Fruit fly (Drosophila melanogaster) whole organism, embryonic: ENCODE data around the gene Rbp.

Experiments used
- Atf6 ChIP-seq: fragments of 200-800 bp; sonication (Bioruptor generic); IDR thresholded peaks from 2 replicates; pipeline ENCODE4 v1.3.6; 2022; ENCODE audit warnings: missing biosample characterization, missing genetic modification characterization
- CG10267 ChIP-seq: fragments of 200-800 bp; sonication (Bioruptor generic); optimal IDR thresholded peaks from 2 replicates; lab custom pipeline; 2018; ENCODE audit warnings: missing biosample characterization, mild to moderate bottlenecking, missing genetic modification characterization, moderate library complexity
- CG10366 ChIP-seq: fragments of 200-800 bp; sonication (Bioruptor generic); IDR thresholded peaks from 2 replicates; pipeline ENCODE4 v1.3.6; 2022; ENCODE audit warnings: missing biosample characterization, missing genetic modification characterization
- CG10543 ChIP-seq: fragments of 200-800 bp; sonication (Bioruptor generic); optimal IDR thresholded peaks from 3 replicates; lab custom pipeline; 2017; ENCODE audit warnings: missing biosample characterization, mild to moderate bottlenecking, missing genetic modification characterization, moderate library complexity
- CG11247 ChIP-seq: fragments of 200-800 bp; sonication (Bioruptor generic); IDR thresholded peaks from 2 replicates; pipeline ENCODE4 v1.3.6; 2022; ENCODE audit warnings: missing biosample characterization, missing genetic modification characterization
- CG11456 ChIP-seq: fragments of 200-800 bp; sonication (Bioruptor generic); IDR thresholded peaks from 3 replicates; pipeline ENCODE4 v1.3.6; 2022; ENCODE audit warnings: missing biosample characterization, missing genetic modification characterization
- CG12104 ChIP-seq: fragments of 200-800 bp; sonication (Bioruptor generic); optimal IDR thresholded peaks from 3 replicates; lab custom pipeline; 2016; ENCODE audit warnings: missing biosample characterization, missing genetic modification characterization
- CG12155 ChIP-seq: fragments of 200-800 bp; sonication (Bioruptor generic); optimal IDR thresholded peaks from 3 replicates; lab custom pipeline; 2016; ENCODE audit warnings: missing biosample characterization, missing genetic modification characterization
- CG12299 ChIP-seq: fragments of 200-800 bp; sonication (Bioruptor generic); optimal IDR thresholded peaks from 2 replicates; lab custom pipeline; 2018; ENCODE audit warnings: missing biosample characterization, mild to moderate bottlenecking, missing genetic modification characterization
- CG16813 ChIP-seq: fragments of 200-800 bp; sonication (Bioruptor generic); IDR thresholded peaks from 3 replicates; pipeline ENCODE4 v1.3.6; 2022; ENCODE audit warnings: missing biosample characterization, missing genetic modification characterization; ENCODE audit not compliant: partially characterized antibody
- CG17359 ChIP-seq: fragments of 200-800 bp; sonication (Bioruptor generic); optimal IDR thresholded peaks from 3 replicates; lab custom pipeline; 2018; ENCODE audit warnings: missing biosample characterization, mild to moderate bottlenecking, missing genetic modification characterization, moderate library complexity
- CG17912 ChIP-seq: fragments of 200-800 bp; sonication (Bioruptor generic); optimal IDR thresholded peaks from 2 replicates; lab custom pipeline; 2018; ENCODE audit warnings: missing biosample characterization, mild to moderate bottlenecking, missing genetic modification characterization
- CG2678 ChIP-seq: fragments of 200-800 bp; sonication (Bioruptor generic); optimal IDR thresholded peaks from 3 replicates; lab custom pipeline; 2019; ENCODE audit warnings: missing biosample characterization, mild to moderate bottlenecking, missing genetic modification characterization, moderate library complexity
- CG42726 ChIP-seq: fragments of 200-800 bp; sonication (Bioruptor generic); IDR thresholded peaks from 2 replicates; pipeline ENCODE4 v1.3.6; 2022; ENCODE audit warnings: missing biosample characterization, missing genetic modification characterization; ENCODE audit not compliant: partially characterized antibody
- CG4854 ChIP-seq: fragments of 200-800 bp; sonication (Bioruptor generic); optimal IDR thresholded peaks from 2 replicates; lab custom pipeline; 2016; ENCODE audit warnings: missing biosample characterization, missing genetic modification characterization, inconsistent platforms
- CG7556 ChIP-seq: fragments of 200-800 bp; sonication (Bioruptor generic); optimal IDR thresholded peaks from 2 replicates; lab custom pipeline; 2017; ENCODE audit warnings: missing biosample characterization, mild to moderate bottlenecking, missing genetic modification characterization
- CG7786 ChIP-seq: fragments of 200-800 bp; sonication (Bioruptor generic); optimal IDR thresholded peaks from 2 replicates; lab custom pipeline; 2016; ENCODE audit warnings: missing biosample characterization, missing genetic modification characterization
- CG7963 ChIP-seq: fragments of 200-800 bp; sonication (Bioruptor generic); IDR thresholded peaks from 3 replicates; pipeline ENCODE4 v1.3.6; 2022; ENCODE audit warnings: missing biosample characterization, missing genetic modification characterization; ENCODE audit not compliant: partially characterized antibody
- CG8388 ChIP-seq: fragments of 200-800 bp; sonication (Bioruptor generic); optimal IDR thresholded peaks from 2 replicates; lab custom pipeline; 2019; ENCODE audit warnings: missing biosample characterization, mild to moderate bottlenecking, missing genetic modification characterization, moderate library complexity
- CG8944 ChIP-seq: fragments of 200-800 bp; sonication (Bioruptor generic); optimal IDR thresholded peaks from 3 replicates; lab custom pipeline; 2016; ENCODE audit warnings: missing biosample characterization, missing genetic modification characterization
- CG9215 ChIP-seq: fragments of 200-800 bp; sonication (Bioruptor generic); IDR thresholded peaks from 2 replicates; pipeline ENCODE4 v1.3.6; 2022; ENCODE audit warnings: missing biosample characterization, missing genetic modification characterization
- CG9437 ChIP-seq: fragments of 200-800 bp; sonication (Bioruptor generic); optimal IDR thresholded peaks from 2 replicates; lab custom pipeline; 2018; ENCODE audit warnings: missing biosample characterization, mild to moderate bottlenecking, missing genetic modification characterization
- Ets65A ChIP-seq: fragments of 200-800 bp; sonication (Bioruptor generic); peaks from one replicate; lab custom pipeline; 2016; ENCODE audit warnings: missing biosample characterization, missing genetic modification characterization
- Ets97D ChIP-seq: fragments of 200-800 bp; sonication (Bioruptor generic); optimal IDR thresholded peaks from 3 replicates; lab custom pipeline; 2016; ENCODE audit warnings: missing biosample characterization, missing genetic modification characterization
- Fer2 ChIP-seq: fragments of 200-800 bp; sonication (Bioruptor generic); optimal IDR thresholded peaks from 2 replicates; lab custom pipeline; 2018; ENCODE audit warnings: missing biosample characterization, mild to moderate bottlenecking, missing genetic modification characterization, moderate library complexity
- Gsc ChIP-seq: fragments of 200-800 bp; sonication (Bioruptor generic); IDR thresholded peaks from 2 replicates; pipeline ENCODE4 v1.3.6; 2022; ENCODE audit warnings: missing biosample characterization, missing genetic modification characterization
- Jarid2 ChIP-seq: fragments of 200-800 bp; sonication (Bioruptor generic); optimal IDR thresholded peaks from 3 replicates; lab custom pipeline; 2017; ENCODE audit warnings: mild to moderate bottlenecking, missing biosample characterization, missing genetic modification reagents, missing genetic modification characterization
- Max ChIP-seq: fragments of 200-800 bp; sonication (Bioruptor generic); optimal IDR thresholded peaks from 2 replicates; lab custom pipeline; 2016; ENCODE audit warnings: missing biosample characterization, mild to moderate bottlenecking, missing genetic modification characterization
- Nf-YC ChIP-seq: fragments of 200-800 bp; optimal IDR thresholded peaks from 3 replicates; lab custom pipeline; 2019; ENCODE audit warnings: missing biosample characterization, mild to moderate bottlenecking, missing genetic modification characterization, moderate library complexity
- Six4 ChIP-seq: fragments of 200-800 bp; sonication (Bioruptor generic); optimal IDR thresholded peaks from 2 replicates; lab custom pipeline; 2016; ENCODE audit warnings: missing biosample characterization, missing genetic modification characterization
- Ssrp ChIP-seq: fragments of 200-800 bp; sonication (Bioruptor generic); optimal IDR thresholded peaks from 2 replicates; lab custom pipeline; 2018; ENCODE audit warnings: missing biosample characterization, mild to moderate bottlenecking, missing genetic modification characterization, moderate library complexity
- Trl ChIP-seq, 3 experiments: fragments of >200 bp in 2 of 3; fragments of 200-800 bp in 1 of 3; sonication (Bioruptor generic) in 1 of 3; optimal IDR thresholded peaks; 2 replicates in 1 of 3; 3 replicates in 2 of 3; lab custom pipeline; 2016 to 2017; ENCODE audit warnings: missing biosample characterization in 1 of 3, missing genetic modification characterization in 1 of 3
- Xbp1 ChIP-seq: fragments of 200-800 bp; sonication (Bioruptor generic); optimal IDR thresholded peaks from 3 replicates; lab custom pipeline; 2016; ENCODE audit warnings: missing biosample characterization, mild to moderate bottlenecking, missing genetic modification characterization
- ac ChIP-seq: fragments of 200-800 bp; sonication (Bioruptor generic); optimal IDR thresholded peaks from 3 replicates; lab custom pipeline; 2017; ENCODE audit warnings: missing biosample characterization, mild to moderate bottlenecking, missing genetic modification characterization
- ase ChIP-seq: fragments of 200-800 bp; sonication (Bioruptor generic); IDR thresholded peaks from 3 replicates; pipeline ENCODE4 v1.3.6; 2022; ENCODE audit warnings: missing biosample characterization, missing genetic modification characterization
- bsh ChIP-seq, 2 experiments: fragments of 200-800 bp; sonication (Bioruptor generic); optimal IDR thresholded peaks; 2 replicates each; lab custom pipeline; 2017 to 2018; ENCODE audit warnings: mild to moderate bottlenecking in 2 of 2, missing biosample characterization in 2 of 2, missing genetic modification characterization in 2 of 2, moderate library complexity in 1 of 2
- cg ChIP-seq: fragments of 200-800 bp; sonication (Bioruptor generic); optimal IDR thresholded peaks from 3 replicates; lab custom pipeline; 2019; ENCODE audit warnings: missing biosample characterization, mild to moderate bottlenecking, missing genetic modification characterization, moderate library complexity
- crol ChIP-seq: fragments of 200-800 bp; sonication (Bioruptor generic); IDR thresholded peaks from 2 replicates; pipeline ENCODE4 v1.3.6; 2022; ENCODE audit warnings: missing biosample characterization, missing genetic modification characterization
- crp ChIP-seq, 2 experiments: fragments of 200-800 bp; sonication (Bioruptor generic); optimal IDR thresholded peaks; 2 replicates in 1 of 2; 3 replicates in 1 of 2; lab custom pipeline; 2017; ENCODE audit warnings: missing biosample characterization in 2 of 2, missing genetic modification characterization in 2 of 2, mild to moderate bottlenecking in 1 of 2, moderate library complexity in 1 of 2
- da ChIP-seq: fragments of 200-800 bp; sonication (Bioruptor generic); optimal IDR thresholded peaks from 2 replicates; lab custom pipeline; 2016; ENCODE audit warnings: missing biosample characterization, missing genetic modification characterization
- en ChIP-seq: fragments of 200-800 bp; sonication (Bioruptor generic); optimal IDR thresholded peaks from 2 replicates; lab custom pipeline; 2016; ENCODE audit warnings: missing biosample characterization, missing genetic modification characterization
- kni ChIP-seq: fragments of 200-800 bp; sonication (Bioruptor generic); optimal IDR thresholded peaks from 3 replicates; lab custom pipeline; 2017; ENCODE audit warnings: mild to moderate bottlenecking, missing biosample characterization, missing genetic modification reagents, missing genetic modification characterization
- lbe ChIP-seq: fragments of 200-800 bp; sonication (Bioruptor generic); optimal IDR thresholded peaks from 2 replicates; lab custom pipeline; 2016; ENCODE audit warnings: missing biosample characterization, mild to moderate bottlenecking, missing genetic modification characterization
- pnt ChIP-seq: fragments of 200-800 bp; sonication (Bioruptor generic); optimal IDR thresholded peaks from 3 replicates; lab custom pipeline; 2016; ENCODE audit warnings: missing biosample characterization, missing genetic modification characterization
- slp2 ChIP-seq: fragments of 200-800 bp; sonication (Bioruptor generic); optimal IDR thresholded peaks from 2 replicates; lab custom pipeline; 2016; ENCODE audit warnings: missing biosample characterization, missing genetic modification characterization
- tna ChIP-seq: fragments of 200-800 bp; sonication (Bioruptor generic); IDR thresholded peaks from 2 replicates; pipeline ENCODE4 v1.3.6; 2022; ENCODE audit warnings: missing biosample characterization, missing genetic modification characterization; ENCODE audit not compliant: partially characterized antibody
- trem ChIP-seq: fragments of 200-800 bp; optimal IDR thresholded peaks from 3 replicates; lab custom pipeline; 2019; ENCODE audit warnings: missing biosample characterization, mild to moderate bottlenecking, missing genetic modification characterization, moderate library complexity
- twi ChIP-seq: fragments of 200-800 bp; optimal IDR thresholded peaks from 2 replicates; lab custom pipeline; 2019; ENCODE audit warnings: missing biosample characterization, mild to moderate bottlenecking, missing genetic modification characterization, moderate library complexity
- zen2 ChIP-seq: fragments of 200-800 bp; sonication (Bioruptor generic); IDR thresholded peaks from 3 replicates; pipeline ENCODE4 v1.3.6; 2022; ENCODE audit warnings: missing biosample characterization, missing genetic modification characterization; ENCODE audit not compliant: partially characterized antibody

Rbp gene

DNA sequence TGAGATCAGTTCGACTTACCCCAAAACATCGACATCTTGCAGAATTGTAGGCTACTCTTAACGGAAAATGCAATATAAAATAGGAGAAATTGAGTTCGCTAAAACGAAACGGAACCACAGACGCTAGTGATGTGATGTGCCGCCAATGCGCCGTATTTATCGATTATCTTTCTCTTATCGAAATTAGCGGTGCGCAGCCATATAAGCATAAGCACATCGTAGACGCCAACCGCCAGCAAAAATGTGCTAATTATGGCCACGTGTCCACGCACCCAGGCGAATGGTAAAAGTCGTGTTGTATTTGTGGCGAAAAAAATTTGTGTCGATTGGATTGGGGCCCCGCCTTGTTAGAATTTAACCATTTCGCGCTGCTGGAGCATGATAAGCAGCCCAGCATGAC, 41.4 kb upstream of the Rbp start, which contains the start of the genes Fkbp39 and Cyfip (continued):
- peak; percentile 36 for TF ChIP-seq Six4 (GFP tag; lab: Kevin White, UChicago)
- no peak for TF ChIP-seq en (GFP tag; lab: Kevin White, UChicago)
- TF ChIP-seq CG8944 (GFP tag; lab: Kevin White, UChicago), result peak; percentile 38
- peak; percentile 95 for TF ChIP-seq Ets97D (GFP tag; lab: Kevin White, UChicago)
- TF ChIP-seq CG42726 (GFP tag; lab: Robert Waterston, UW), result peak; percentile 80
- peak; percentile 47 for TF ChIP-seq cg (GFP tag; lab: Kevin White, UChicago)
- TF ChIP-seq CG9215 (GFP tag; lab: Robert Waterston, UW), result no peak
- no peak for TF ChIP-seq kni (GFP tag; lab: Kevin White, UChicago)
- peak; percentile 51 for TF ChIP-seq da (GFP tag; lab: Kevin White, UChicago)
- no peak for TF ChIP-seq pnt
- no peak for TF ChIP-seq CG12104 (GFP tag; lab: Kevin White, UChicago)
- TF ChIP-seq Nf-YC (tag; lab: Kevin White, UChicago), result no peak
- TF ChIP-seq Fer2 (tag; lab: Kevin White, UChicago), result no peak
- TF ChIP-seq ase (GFP tag; lab: Robert Waterston, UW), result 0 out of 3 replicates have a peak, but pooled peaks have one; percentile 27
- no peak for TF ChIP-seq Jarid2 (GFP tag; lab: Kevin White, UChicago)
- peak; percentile 34 for TF ChIP-seq CG10366 (GFP tag; lab: Robert Waterston, UW)
- TF ChIP-seq tna (GFP tag; lab: Robert Waterston, UW), result 0 out of 2 replicates have a peak, but pooled peaks have one; percentile 34
- TF ChIP-seq slp2 (GFP tag; lab: Kevin White, UChicago), result no peak
- TF ChIP-seq CG4854 (GFP tag; lab: Kevin White, UChicago), result peak; percentile 30
- peak in 1 of 2 experiments; percentile 16 for TF ChIP-seq bsh (GFP tag; optimal IDR thresholded peaks at IDR 0.05; lab: Kevin White, UChicago)
- 0 out of 2 replicates have a peak, but pooled peaks have one; percentile 20 for TF ChIP-seq CG11247 (GFP tag; lab: Robert Waterston, UW)
- no peak for TF ChIP-seq ac (GFP tag; lab: Kevin White, UChicago)
- peak; percentile 80 for TF ChIP-seq trem
- peak; percentile 52 for TF ChIP-seq CG17912 (GFP tag; lab: Kevin White, UChicago)
- TF ChIP-seq CG7786 (GFP tag; lab: Kevin White, UChicago), result peak; percentile 34
- peak; percentile 74 for TF ChIP-seq CG16813 (GFP tag; lab: Robert Waterston, UW)
- peak; percentile 44 for TF ChIP-seq CG10543 (GFP tag; lab: Kevin White, UChicago)
- TF ChIP-seq CG12155 (GFP tag; lab: Kevin White, UChicago), result peak; percentile 55
- TF ChIP-seq lbe (GFP tag; lab: Kevin White, UChicago), result no peak
- TF ChIP-seq CG2678, result no peak
- peak; percentile 31; the same call in 1 of the 3 replicates for TF ChIP-seq zen2 (GFP tag; lab: Robert Waterston, UW)
- TF ChIP-seq Max (GFP tag; lab: Kevin White, UChicago), result peak; percentile 54
- TF ChIP-seq Trl (optimal IDR thresholded peaks at IDR 0.05; lab: Kevin White, UChicago), result no peak
- peak; percentile 74 for TF ChIP-seq Trl (GFP tag; optimal IDR thresholded peaks at IDR 0.05; lab: Kevin White, UChicago)
- no peak for TF ChIP-seq CG8388 (GFP tag; lab: Kevin White, UChicago)
- peak; percentile 21 for TF ChIP-seq CG17359
- TF ChIP-seq CG9437, result peak; percentile 38
- 0 out of 2 replicates have a peak, but pooled peaks have one; percentile 5 for TF ChIP-seq crol (GFP tag; lab: Robert Waterston, UW)
- peak; percentile 34; the same call in 1 of the 2 replicates for TF ChIP-seq Atf6 (GFP tag; lab: Robert Waterston, UW)
- TF ChIP-seq Gsc (GFP tag; lab: Robert Waterston, UW), result no peak
- no peak for TF ChIP-seq CG12299 (tag; lab: Kevin White, UChicago)
- TF ChIP-seq Xbp1, result peak; percentile 65
- TF ChIP-seq Ssrp, result no peak
- TF ChIP-seq CG10267 (tag; lab: Kevin White, UChicago), result peak; percentile 60
- peak; percentile 62; the same call in 1 of the 3 replicates for TF ChIP-seq CG11456
- peak; percentile 85 for TF ChIP-seq Ets65A (GFP tag; lab: Kevin White, UChicago)
- peak; percentile 59; the same call in 2 of the 3 replicates for TF ChIP-seq CG7963
- TF ChIP-seq crp (GFP tag; optimal IDR thresholded peaks at IDR 0.05; lab: Kevin White, UChicago), result peak in 1 of 2 experiments; percentile 52
- TF ChIP-seq twi (tag; lab: Kevin White, UChicago), result no peak
- TF ChIP-seq CG7556 (GFP tag; lab: Kevin White, UChicago), result peak; percentile 7
